Worm (Caenorhabditis elegans) whole organism, L4 larva: ENCODE data around the gene exc-7.
A peak's percentile ranks its signal among the peaks of the same experiment; 100 is the strongest.

Experiments used
- D1046.2 ChIP-seq: fragments of 200-800 bp; sonication (Bioruptor generic); IDR thresholded peaks from 2 replicates; pipeline ENCODE4 v1.3.6; 2022; ENCODE audit warnings: missing genetic modification characterization, missing compliant biosample characterization
- F49E8.2 ChIP-seq: sonication (generic microtip); optimal IDR thresholded peaks from 2 replicates; lab custom pipeline; 2016; ENCODE audit warnings: missing compliant biosample characterization, mild to moderate bottlenecking, missing genetic modification characterization, borderline replicate concordance
- Y48G9A.11 ChIP-seq: fragments of 200-800 bp; sonication (Bioruptor generic); IDR thresholded peaks from 2 replicates; pipeline ENCODE4 v1.3.6; 2022; ENCODE audit warnings: missing genetic modification reagents, missing genetic modification characterization, missing compliant biosample characterization
- Y75B8A.6 ChIP-seq: fragments of 200-800 bp; sonication (Bioruptor generic); IDR thresholded peaks from 2 replicates; pipeline ENCODE4 v1.3.6; 2022; ENCODE audit warnings: missing genetic modification reagents, missing genetic modification characterization, missing compliant biosample characterization
- aha-1 ChIP-seq: fragments of 150-350 bp; peaks from one replicate; lab custom pipeline; 2014; ENCODE audit warnings: missing biosample characterization, missing genetic modification characterization
- ama-1 ChIP-seq: fragments of 150-350 bp; optimal IDR thresholded peaks from 2 replicates; lab custom pipeline; 2014; ENCODE audit warnings: inconsistent platforms, mixed read lengths
- arid-1 ChIP-seq: fragments of 200-800 bp; sonication (Bioruptor generic); conservative IDR thresholded peaks from 2 replicates; pipeline ENCODE4 v1.3.6; 2022; ENCODE audit warnings: missing genetic modification reagents, missing genetic modification characterization, missing compliant biosample characterization
- attf-4 ChIP-seq: sonication (generic microtip); optimal IDR thresholded peaks from 3 replicates; lab custom pipeline; 2017; ENCODE audit warnings: missing biosample characterization, missing genetic modification characterization
- ceh-20 ChIP-seq: fragments of 200-800 bp; sonication (Bioruptor generic); IDR thresholded peaks from 2 replicates; pipeline ENCODE4 v1.3.6; 2022; ENCODE audit warnings: missing genetic modification reagents, missing genetic modification characterization, missing compliant biosample characterization
- ceh-32 ChIP-seq: sonication (generic microtip); optimal IDR thresholded peaks from 2 replicates; lab custom pipeline; 2016; ENCODE audit warnings: mild to moderate bottlenecking, missing genetic modification characterization, missing compliant biosample characterization; ENCODE audit not compliant: poor library complexity
- ceh-82 ChIP-seq: sonication (generic microtip); optimal IDR thresholded peaks from 2 replicates; lab custom pipeline; 2017; ENCODE audit warnings: missing biosample characterization, missing genetic modification characterization
- daf-8 ChIP-seq: fragments of 200-800 bp; sonication (Bioruptor generic); IDR thresholded peaks from 2 replicates; pipeline ENCODE4 v1.3.6; 2022; ENCODE audit warnings: missing genetic modification characterization, missing compliant biosample characterization
- dmd-6 ChIP-seq: fragments of 200-800 bp; sonication (Bioruptor generic); IDR thresholded peaks from 2 replicates; pipeline ENCODE4 v1.3.6; 2022; ENCODE audit warnings: missing genetic modification reagents, missing genetic modification characterization, missing compliant biosample characterization
- dmd-8 ChIP-seq: fragments of 200-800 bp; sonication (Bioruptor generic); IDR thresholded peaks from 2 replicates; pipeline ENCODE4 v1.3.6; 2022; ENCODE audit warnings: missing genetic modification characterization, missing compliant biosample characterization
- duxl-1 ChIP-seq: sonication (generic microtip); optimal IDR thresholded peaks from 2 replicates; lab custom pipeline; 2016; ENCODE audit warnings: mild to moderate bottlenecking, missing genetic modification characterization, moderate library complexity, missing compliant biosample characterization; ENCODE audit not compliant: poor library complexity
- egl-27 ChIP-seq: sonication (generic microtip); optimal IDR thresholded peaks from 3 replicates; lab custom pipeline; 2017; ENCODE audit warnings: missing biosample characterization, missing genetic modification reagents, missing genetic modification characterization
- egl-43 ChIP-seq: fragments of 200-800 bp; sonication (Bioruptor generic); IDR thresholded peaks from 2 replicates; pipeline ENCODE4 v1.3.6; 2022; ENCODE audit warnings: missing genetic modification reagents, missing genetic modification characterization, missing compliant biosample characterization
- fos-1 ChIP-seq: fragments of 150-350 bp; optimal IDR thresholded peaks from 2 replicates; lab custom pipeline; 2014; ENCODE audit warnings: missing biosample characterization, missing genetic modification characterization
- hif-1 ChIP-seq, 2 experiments: sonication (generic microtip); optimal IDR thresholded peaks; 2 replicates each; lab custom pipeline; 2016 to 2017; ENCODE audit warnings: missing compliant biosample characterization in 2 of 2, missing genetic modification characterization in 2 of 2, missing genetic modification reagents in 2 of 2, missing genotype in 2 of 2, mild to moderate bottlenecking in 1 of 2
- hlh-11 ChIP-seq: fragments of 200-800 bp; sonication (Bioruptor generic); optimal IDR thresholded peaks from 2 replicates; lab custom pipeline; 2018; ENCODE audit warnings: mild to moderate bottlenecking, missing genetic modification characterization, missing compliant biosample characterization
- hlh-30 ChIP-seq: sonication (generic microtip); optimal IDR thresholded peaks from 2 replicates; lab custom pipeline; 2017; ENCODE audit warnings: antibody characterized with exemption, mild to moderate bottlenecking, missing genetic modification characterization, missing compliant biosample characterization; ENCODE audit not compliant: insufficient read depth
- jun-1 ChIP-seq: fragments of 150-350 bp; optimal IDR thresholded peaks from 2 replicates; lab custom pipeline; 2014; ENCODE audit warnings: missing biosample characterization, missing genetic modification reagents, missing genetic modification characterization
- lim-7 ChIP-seq: fragments of 200-800 bp; sonication (Bioruptor generic); IDR thresholded peaks from 2 replicates; pipeline ENCODE4 v1.3.6; 2022; ENCODE audit warnings: missing genetic modification characterization, missing compliant biosample characterization
- lin-13 ChIP-seq: fragments of 150-350 bp; optimal IDR thresholded peaks from 2 replicates; lab custom pipeline; 2014; ENCODE audit warnings: missing biosample characterization, missing genetic modification reagents, missing genetic modification characterization
- lin-15B ChIP-seq: fragments of 150-350 bp; sonication (generic microtip); optimal IDR thresholded peaks from 3 replicates; lab custom pipeline; 2014; ENCODE audit warnings: missing biosample characterization, missing genetic modification characterization
- lin-29 ChIP-seq: fragments of 200-800 bp; sonication (Bioruptor generic); IDR thresholded peaks from 2 replicates; pipeline ENCODE4 v1.3.6; 2022; ENCODE audit warnings: missing genetic modification reagents, missing genetic modification characterization, missing compliant biosample characterization
- lir-3 ChIP-seq: sonication (generic microtip); optimal IDR thresholded peaks from 2 replicates; lab custom pipeline; 2016; ENCODE audit warnings: mild to moderate bottlenecking, missing genetic modification characterization, missing compliant biosample characterization
- lsy-2 ChIP-seq, 2 experiments: fragments of 150-350 bp in 1 of 2; sonication (generic microtip) in 1 of 2; optimal IDR thresholded peaks; 2 replicates each; lab custom pipeline; 2014 to 2017; ENCODE audit warnings: missing biosample characterization in 2 of 2, missing genetic modification characterization in 2 of 2
- madf-5 ChIP-seq, 2 experiments: fragments of 200-800 bp; sonication (Bioruptor generic); IDR thresholded peaks; 2 replicates each; pipeline ENCODE4 v1.3.6; 2022; ENCODE audit warnings: missing compliant biosample characterization in 2 of 2, missing genetic modification characterization in 2 of 2
- mdt-29 ChIP-seq: fragments of 200-800 bp; sonication (Bioruptor generic); IDR thresholded peaks from 2 replicates; pipeline ENCODE4 v1.3.6; 2022; ENCODE audit warnings: missing genetic modification reagents, missing genetic modification characterization, missing compliant biosample characterization
- mep-1 ChIP-seq: fragments of 150-350 bp; sonication (generic microtip); optimal IDR thresholded peaks from 3 replicates; lab custom pipeline; 2014; ENCODE audit warnings: missing biosample characterization, missing genetic modification characterization
- mes-2 ChIP-seq: sonication (generic microtip); optimal IDR thresholded peaks from 2 replicates; lab custom pipeline; 2016; ENCODE audit warnings: missing genotype, mild to moderate bottlenecking, missing genetic modification characterization, missing compliant biosample characterization; ENCODE audit not compliant: poor library complexity, severe bottlenecking
- mxl-3 ChIP-seq: fragments of 200-800 bp; sonication (Bioruptor generic); optimal IDR thresholded peaks from 2 replicates; lab custom pipeline; 2018; ENCODE audit warnings: mild to moderate bottlenecking, missing genetic modification characterization, missing compliant biosample characterization
- nhr-10 ChIP-seq: fragments of 150-350 bp; optimal IDR thresholded peaks from 2 replicates; lab custom pipeline; 2014; ENCODE audit warnings: missing biosample characterization, missing genetic modification characterization
- nhr-111 ChIP-seq: fragments of 200-800 bp; sonication (Bioruptor generic); optimal IDR thresholded peaks from 2 replicates; lab custom pipeline; 2018; ENCODE audit warnings: mild to moderate bottlenecking, missing genetic modification characterization, missing compliant biosample characterization
- nhr-6 ChIP-seq: fragments of 150-350 bp; optimal IDR thresholded peaks from 2 replicates; lab custom pipeline; 2014; ENCODE audit warnings: missing biosample characterization, missing genetic modification characterization
- pqm-1 ChIP-seq: sonication (generic microtip); optimal IDR thresholded peaks from 2 replicates; lab custom pipeline; 2017; ENCODE audit warnings: missing biosample characterization, missing genetic modification characterization
- rbr-2 ChIP-seq: sonication (generic microtip); optimal IDR thresholded peaks from 2 replicates; lab custom pipeline; 2016; ENCODE audit warnings: missing genotype, missing genetic modification characterization, missing compliant biosample characterization
- sdz-12 ChIP-seq: fragments of 200-800 bp; sonication (Bioruptor generic); optimal IDR thresholded peaks from 2 replicates; lab custom pipeline; 2018; ENCODE audit warnings: mild to moderate bottlenecking, missing genetic modification characterization, missing compliant biosample characterization
- snpc-1.2 ChIP-seq: fragments of 200-800 bp; sonication (Bioruptor generic); IDR thresholded peaks from 2 replicates; pipeline ENCODE4 v1.3.6; 2022; ENCODE audit warnings: missing genetic modification reagents, missing genetic modification characterization, missing compliant biosample characterization
- spr-3 ChIP-seq: fragments of 200-800 bp; sonication (Bioruptor generic); optimal IDR thresholded peaks from 2 replicates; lab custom pipeline; 2018; ENCODE audit warnings: mild to moderate bottlenecking, missing genetic modification characterization, missing compliant biosample characterization
- unc-130 ChIP-seq: sonication (generic microtip); optimal IDR thresholded peaks from 2 replicates; lab custom pipeline; 2016; ENCODE audit warnings: missing genetic modification reagents, missing genetic modification characterization, missing compliant biosample characterization
- unc-62 ChIP-seq, 3 experiments: fragments of 150-350 bp in 1 of 3; sonication (generic microtip); optimal IDR thresholded peaks in 2 of 3; peaks in 1 of 3; 1 replicate in 1 of 3; 2 replicates in 2 of 3; lab custom pipeline; 2014 to 2017; ENCODE audit warnings: missing biosample characterization in 3 of 3, missing genetic modification characterization in 3 of 3, missing genetic modification reagents in 3 of 3, missing genotype in 1 of 3
- zag-1 ChIP-seq: fragments of 150-350 bp; optimal IDR thresholded peaks from 2 replicates; lab custom pipeline; 2014; ENCODE audit warnings: missing biosample characterization, missing genetic modification characterization
- zfp-2 ChIP-seq: sonication (generic microtip); optimal IDR thresholded peaks from 2 replicates; lab custom pipeline; 2016; ENCODE audit warnings: mild to moderate bottlenecking, missing genetic modification characterization, missing compliant biosample characterization
- ztf-11 ChIP-seq: fragments of 150-350 bp; optimal IDR thresholded peaks from 2 replicates; lab custom pipeline; 2014; ENCODE audit warnings: missing biosample characterization, missing genetic modification characterization

The exc-7 gene

ce11 chrII:9611347-9611923 is 35.7 kb downstream of the exc-7 start, which contains the start of the genes T15H9.5 and T15H9.4:
T15H9.5 (minus strand) TSS chrII:9611447.
T15H9.4 (plus strand) TSS chrII:9611873.
- TF ChIP-seq Y75B8A.6 (GFP tag; lab: Robert Waterston, UW): no peak
- TF ChIP-seq ceh-32 (tag; lab: Kevin White, UChicago): no peak
- TF ChIP-seq mep-1 (tag; lab: Kevin White, UChicago): no peak
- TF ChIP-seq unc-130 (GFP tag; lab: Kevin White, UChicago): no peak
- no peak for TF ChIP-seq Y48G9A.11 (GFP tag; lab: Robert Waterston, UW)
- TF ChIP-seq fos-1: no peak
- no peak for TF ChIP-seq jun-1 (tag; lab: Kevin White, UChicago)
- TF ChIP-seq dmd-6 (GFP tag; lab: Robert Waterston, UW): no peak
- no peak for TF ChIP-seq unc-62 (GFP tag; optimal IDR thresholded peaks at IDR 0.05 in 1 of 2; lab: Kevin White, UChicago)
- no peak for TF ChIP-seq unc-62 (tag; optimal IDR thresholded peaks at IDR 0.05; lab: Kevin White, UChicago)
- no peak for TF ChIP-seq pqm-1 (tag; lab: Kevin White, UChicago)
- no peak for TF ChIP-seq egl-27
- no peak for TF ChIP-seq nhr-10 (tag; lab: Kevin White, UChicago)
- no peak for TF ChIP-seq attf-4
- TF ChIP-seq lin-29: no peak

- TF ChIP-seq ceh-82 (no peak), aha-1 (no peak), mxl-3 (GFP tag; lab: Kevin White, UChicago) (no peak), nhr-6 (tag; lab: Kevin White, UChicago) (no peak), hlh-11 (tag; lab: Kevin White, UChicago) (no peak), lim-7 (GFP tag; lab: Robert Waterston, UW) (no peak), zag-1 (no peak), dmd-8 (no peak), D1046.2 (no peak), snpc-1.2 (GFP tag; lab: Robert Waterston, UW) (no peak), lin-15B (no peak), Y75B8A.6 (GFP tag; lab: Robert Waterston, UW) (no peak), hlh-30 (no peak)
These were observed 39.0 kb downstream of the exc-7 start, which contains the start of gene hlh-6 for ce11 chrII:9614728-9615127. hlh-6 (minus strand) TSS chrII:9614828.

- 0 out of 2 replicates have a peak, but pooled peaks have one; percentile 9 for TF ChIP-seq egl-43
- TF ChIP-seq mdt-29: peak; percentile 39; the same call in 1 of the 2 replicates
- no peak for TF ChIP-seq spr-3
- TF ChIP-seq duxl-1 (tag; lab: Kevin White, UChicago): peak; percentile 38
- no peak for TF ChIP-seq lir-3 (tag; lab: Kevin White, UChicago)
- peak; percentile 47; the same call in 1 of the 2 replicates for TF ChIP-seq arid-1 (GFP tag; lab: Robert Waterston, UW)
- TF ChIP-seq unc-130 (GFP tag; lab: Kevin White, UChicago): no peak
- no peak for TF ChIP-seq ztf-11 (tag; lab: Kevin White, UChicago)
- no peak for TF ChIP-seq ceh-20
- TF ChIP-seq Y48G9A.11 (GFP tag; lab: Robert Waterston, UW): 0 out of 2 replicates have a peak, but pooled peaks have one; percentile 27
- TF ChIP-seq ceh-82: no peak
- TF ChIP-seq zfp-2 (tag; lab: Kevin White, UChicago): no peak
- TF ChIP-seq madf-5 (GFP tag; IDR thresholded peaks at IDR 0.05; lab: Robert Waterston, UW): no peak
- TF ChIP-seq nhr-6 (tag; lab: Kevin White, UChicago): no peak
- TF ChIP-seq daf-8 (GFP tag; lab: Robert Waterston, UW): no peak
- no peak for TF ChIP-seq lsy-2 (tag; optimal IDR thresholded peaks at IDR 0.05; lab: Kevin White, UChicago)
- TF ChIP-seq rbr-2 (tag; lab: Kevin White, UChicago): no peak
- TF ChIP-seq nhr-111: no peak
- TF ChIP-seq mes-2 (tag; lab: Kevin White, UChicago): peak; percentile 64
- peak; percentile 47 for TF ChIP-seq ama-1 (lab: Kevin White, UChicago)
- no peak for TF ChIP-seq lin-13 (GFP tag; lab: Kevin White, UChicago)
- no peak for TF ChIP-seq F49E8.2 (tag; lab: Kevin White, UChicago)
- peak in 1 of 2 experiments; percentile 18 for TF ChIP-seq hif-1 (tag; optimal IDR thresholded peaks at IDR 0.05; lab: Kevin White, UChicago)
- TF ChIP-seq sdz-12 (GFP tag; lab: Kevin White, UChicago): peak; percentile 18
These were observed 41.5 kb downstream of the exc-7 start, which contains the start of gene hal-3 for ce11 chrII:9617039-9617901. hal-3 (minus strand) TSS chrII:9617125.
